Worm (Caenorhabditis elegans) whole organism, late embryonic: ENCODE results near the gene acs-7.

ENCODE experiments used
- T23F11.4 ChIP-seq: fragments of 200-800 bp; sonication (Bioruptor generic); optimal IDR thresholded peaks from 2 replicates; lab custom pipeline; 2018; ENCODE audit warnings: mild to moderate bottlenecking, missing genetic modification characterization, missing compliant biosample characterization
- ceh-14 ChIP-seq: sonication (generic microtip); optimal IDR thresholded peaks from 2 replicates; lab custom pipeline; 2016; ENCODE audit warnings: missing genotype, missing genetic modification characterization, missing compliant biosample characterization
- ceh-24 ChIP-seq: sonication (generic microtip); optimal IDR thresholded peaks from 2 replicates; lab custom pipeline; 2016; ENCODE audit warnings: mild to moderate bottlenecking, missing genetic modification characterization, missing compliant biosample characterization
- elt-2 ChIP-seq: sonication (generic microtip); optimal IDR thresholded peaks from 2 replicates; lab custom pipeline; 2016; ENCODE audit warnings: missing genetic modification reagents, missing genetic modification characterization, missing compliant biosample characterization
- eyg-1 ChIP-seq: sonication (generic microtip); optimal IDR thresholded peaks from 2 replicates; lab custom pipeline; 2016; ENCODE audit warnings: missing genotype, missing genetic modification characterization, missing compliant biosample characterization
- hlh-30 ChIP-seq: sonication (generic microtip); optimal IDR thresholded peaks from 2 replicates; lab custom pipeline; 2017; ENCODE audit warnings: antibody characterized with exemption, missing genetic modification characterization, missing compliant biosample characterization; ENCODE audit not compliant: insufficient read depth
- nhr-11 ChIP-seq: fragments of 150-350 bp; optimal IDR thresholded peaks from 2 replicates; lab custom pipeline; 2014; ENCODE audit warnings: missing biosample characterization, missing genetic modification characterization
- ref-2 ChIP-seq: sonication (generic microtip); optimal IDR thresholded peaks from 2 replicates; lab custom pipeline; 2016; ENCODE audit warnings: missing genetic modification characterization, missing compliant biosample characterization
- unc-42 ChIP-seq: sonication (generic microtip); optimal IDR thresholded peaks from 2 replicates; lab custom pipeline; 2016; ENCODE audit warnings: missing genotype, missing genetic modification characterization, missing compliant biosample characterization

DNA sequence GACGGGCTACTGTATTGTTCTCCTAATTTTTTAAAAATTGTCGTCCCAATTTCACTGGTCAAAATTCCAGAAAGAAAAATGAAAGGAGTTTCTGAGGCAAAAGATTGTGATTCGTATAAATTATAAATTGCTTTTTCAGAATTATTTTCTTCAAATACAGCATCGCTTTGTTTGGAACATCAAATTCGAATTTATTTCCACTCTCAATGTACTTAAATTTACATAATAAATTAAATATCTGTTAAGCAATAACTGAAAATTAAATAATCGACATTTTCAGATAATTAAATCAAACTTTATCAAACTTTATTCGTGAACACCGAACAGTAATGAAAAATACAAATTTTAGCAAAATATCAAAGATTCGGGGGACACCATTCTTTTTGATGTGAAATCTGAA is 17.1 kb upstream of the acs-7 start:
- no peak for TF ChIP-seq unc-42 (tag; lab: Kevin White, UChicago)
- TF ChIP-seq ceh-24 (tag; lab: Kevin White, UChicago), result no peak
- no peak for TF ChIP-seq nhr-11 (tag; lab: Kevin White, UChicago)
- TF ChIP-seq T23F11.4 (GFP tag; lab: Kevin White, UChicago), result no peak
- no peak for TF ChIP-seq ref-2
- TF ChIP-seq elt-2 (tag; lab: Kevin White, UChicago), result no peak
- no peak for TF ChIP-seq ceh-14
- TF ChIP-seq hlh-30, result no peak
- no peak for TF ChIP-seq eyg-1 (tag; lab: Kevin White, UChicago)
